Fruit fly (Drosophila melanogaster): Measurements from ENCODE around the gene btsz.
A peak's percentile ranks its signal among the peaks of the same experiment; 100 is the strongest.

Gene btsz

DNA sequence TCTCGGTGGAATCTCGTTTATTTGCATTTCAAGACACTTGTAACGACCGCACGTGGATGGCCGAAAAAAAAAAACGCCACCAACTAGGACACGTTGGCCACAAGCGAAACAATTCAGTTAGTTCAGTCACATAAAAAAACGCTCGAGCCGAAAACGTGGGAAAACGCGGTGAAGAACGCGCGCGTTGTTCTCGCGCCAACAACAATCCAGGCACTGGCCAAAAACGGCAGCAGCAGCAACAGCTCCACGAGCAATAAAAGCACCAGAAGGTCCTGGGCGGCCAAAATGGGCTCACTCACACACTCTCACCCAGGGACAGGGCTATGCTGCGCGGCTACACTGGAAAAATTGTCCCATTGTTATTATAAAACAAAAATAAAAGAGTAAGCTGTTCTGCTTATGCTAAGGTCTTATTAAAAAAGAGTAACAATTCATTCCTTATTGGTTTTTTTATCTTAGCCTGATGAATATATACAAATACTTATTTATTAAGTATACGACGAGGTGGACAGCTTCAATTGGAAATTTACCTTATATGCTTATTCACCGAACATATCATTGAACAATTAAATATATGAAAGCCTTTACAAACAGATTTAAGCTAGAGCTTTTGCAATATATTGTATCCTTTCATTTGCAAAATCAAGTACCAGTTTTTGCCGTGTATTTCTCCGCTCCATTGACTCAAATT is at the start of gene btsz:
btsz (minus strand) TSS at position 215 of the 691 bp plus-strand sequence.
- TF ChIP-seq CG8478 (optimal IDR thresholded peaks at IDR 0.05) (no peak), CTCF (optimal IDR thresholded peaks at IDR 0.05) (no peak)

DNA sequence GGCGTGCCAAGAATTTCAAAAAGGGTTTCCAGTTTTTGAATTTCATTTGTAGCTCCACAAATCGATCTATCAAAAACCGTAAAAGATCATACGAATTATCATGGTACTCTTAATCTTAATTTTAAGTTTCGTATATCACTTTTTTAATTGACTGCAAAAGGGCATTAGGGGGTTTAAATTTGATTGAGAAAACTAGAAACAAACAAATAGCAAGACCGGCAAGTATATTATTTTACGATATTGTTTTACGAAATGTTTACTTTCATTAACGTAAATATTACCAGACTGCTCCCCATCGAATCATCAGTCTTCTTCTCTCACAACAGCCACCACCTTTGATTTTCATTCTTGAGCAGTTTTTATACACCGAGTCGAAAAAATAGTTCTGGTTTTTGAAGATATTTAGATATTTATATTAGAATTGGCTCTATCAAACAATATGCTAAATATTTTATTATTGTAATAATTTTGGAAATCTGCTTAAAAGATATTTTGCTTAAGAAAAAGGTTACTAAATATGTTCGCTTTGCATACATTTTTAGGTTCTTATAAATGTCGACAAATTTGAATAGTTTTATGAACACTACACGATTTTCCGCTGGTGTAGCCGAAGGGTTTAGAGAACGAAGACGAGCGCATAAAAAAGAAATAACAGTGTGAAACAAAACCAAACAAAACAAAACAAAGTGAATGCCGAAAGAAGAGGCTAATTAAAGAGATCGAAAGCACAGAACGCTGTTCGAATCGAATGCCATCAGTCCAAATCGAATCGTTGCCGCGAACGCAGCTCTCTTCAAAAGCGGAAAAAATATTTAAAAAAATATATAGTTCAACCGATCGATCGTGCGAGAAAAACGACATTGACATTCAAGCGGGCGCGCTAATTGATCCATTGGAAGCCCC is 42.9 kb upstream of the btsz start, which contains the start of gene Sdr:
Sdr (plus strand) TSS at position 702 of the 903 bp plus-strand sequence.
- no peak for TF ChIP-seq CTCF (optimal IDR thresholded peaks at IDR 0.05)
- TF ChIP-seq CG8478 (optimal IDR thresholded peaks at IDR 0.05), result no peak

DNA sequence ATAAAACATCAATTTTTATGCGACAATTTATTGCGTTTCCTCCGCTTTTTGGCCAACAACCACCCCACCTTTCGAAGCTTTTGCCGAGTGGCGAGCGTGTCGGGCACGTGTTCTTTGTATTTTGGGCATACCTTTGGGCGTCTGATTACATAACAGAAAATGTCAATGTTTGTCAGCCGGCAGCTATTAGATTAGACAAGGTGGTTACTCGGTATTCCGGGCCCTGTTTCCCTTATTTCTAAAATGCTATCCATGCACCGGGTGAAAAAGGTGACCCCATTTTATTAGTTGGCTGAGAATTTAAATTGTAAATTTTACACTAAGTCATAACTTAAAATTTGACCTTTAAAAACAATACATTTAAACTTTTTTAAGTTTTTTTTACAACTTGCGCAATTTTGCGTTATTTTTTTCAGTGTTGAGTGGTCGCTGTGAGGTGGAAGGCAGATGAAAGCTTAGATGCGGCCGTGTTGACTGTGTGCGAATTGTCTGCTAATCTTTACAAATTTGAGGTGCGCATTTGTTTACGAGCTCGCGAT is 37.2 kb upstream of the btsz start:
- no peak for TF ChIP-seq CG8478 (optimal IDR thresholded peaks at IDR 0.05)
- no peak for TF ChIP-seq CTCF (optimal IDR thresholded peaks at IDR 0.05)

DNA sequence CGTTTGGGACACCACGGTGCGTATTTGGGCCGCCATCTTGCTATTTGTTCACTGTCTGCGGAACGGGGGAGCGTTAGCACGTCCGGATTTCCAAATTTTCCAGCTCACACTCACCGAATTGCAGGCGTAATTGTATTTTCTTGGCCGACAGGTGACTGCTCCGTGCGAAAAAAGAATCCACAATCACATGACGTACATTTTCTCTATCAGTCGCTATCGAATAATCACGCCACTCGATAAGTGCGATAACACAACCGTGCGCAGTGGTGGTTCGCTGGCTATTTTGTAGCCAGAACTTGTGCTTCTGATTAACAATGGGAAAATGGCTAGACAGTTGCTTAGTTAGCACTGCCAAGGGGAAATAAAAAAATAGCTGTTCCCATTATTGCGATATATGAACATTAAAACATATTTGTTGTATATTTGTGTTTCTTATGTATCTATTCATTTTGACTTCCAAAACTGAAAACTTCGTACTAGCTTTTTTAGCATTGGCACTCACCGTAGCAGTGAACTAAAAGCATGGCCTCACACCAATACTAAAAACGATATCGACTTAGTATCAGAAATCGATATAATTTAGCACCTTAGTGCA is 28.6 kb upstream of the btsz start, which contains the start of gene VhaPPA1-1:
VhaPPA1-1 (minus strand) TSS at position 225 of the 595 bp plus-strand sequence.
- no peak for TF ChIP-seq CG8478 (optimal IDR thresholded peaks at IDR 0.05)
- TF ChIP-seq CTCF (optimal IDR thresholded peaks at IDR 0.05), result peak; percentile 7 to 15

DNA sequence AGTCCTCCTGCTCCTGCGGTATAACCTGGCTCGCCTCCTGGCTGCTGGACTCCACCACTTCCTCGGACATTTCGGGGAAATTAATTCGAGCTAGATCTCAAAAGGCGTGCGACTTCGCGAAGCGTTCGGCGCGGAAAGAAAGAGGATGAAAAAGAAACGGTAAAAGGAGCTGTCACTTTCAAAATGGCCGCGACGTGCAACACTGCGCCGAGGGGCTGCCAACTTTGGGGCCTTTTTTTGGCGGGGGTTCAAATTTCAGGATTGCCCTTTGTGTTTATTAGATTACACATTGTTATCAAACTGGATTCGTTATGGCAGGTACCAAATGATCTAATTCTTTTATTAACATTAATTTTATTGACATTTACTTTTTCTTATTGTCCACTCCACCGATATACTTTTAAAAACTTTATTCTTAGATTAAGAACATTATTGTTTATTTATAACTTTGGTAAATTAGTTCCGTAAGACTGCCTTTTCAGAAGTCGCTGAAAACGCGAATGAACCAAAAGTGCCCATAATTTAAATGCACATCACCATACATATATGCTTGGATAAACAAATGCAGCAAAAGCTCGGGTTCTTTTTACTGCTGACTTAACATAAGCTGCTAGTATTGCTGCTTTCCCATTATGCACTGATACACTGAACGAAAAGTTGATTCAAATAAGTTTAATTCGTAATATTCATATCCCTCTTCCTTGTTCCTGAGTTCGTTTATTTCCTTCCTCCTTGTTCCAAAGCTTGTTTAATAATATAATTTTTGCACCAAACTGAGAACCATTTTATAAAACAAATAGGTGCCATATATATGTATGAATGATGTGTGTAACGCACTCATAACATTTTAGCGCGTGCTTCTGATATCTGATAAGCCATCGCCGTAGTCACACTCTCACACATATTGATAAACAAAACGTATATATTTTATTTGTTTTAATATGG is 26.4 kb upstream of the btsz start, which contains the start of gene RpS5b:
RpS5b (minus strand) TSS at position 156 of the 945 bp plus-strand sequence.
- TF ChIP-seq CTCF (optimal IDR thresholded peaks at IDR 0.05) (no peak), CG8478 (optimal IDR thresholded peaks at IDR 0.05) (no peak)

DNA sequence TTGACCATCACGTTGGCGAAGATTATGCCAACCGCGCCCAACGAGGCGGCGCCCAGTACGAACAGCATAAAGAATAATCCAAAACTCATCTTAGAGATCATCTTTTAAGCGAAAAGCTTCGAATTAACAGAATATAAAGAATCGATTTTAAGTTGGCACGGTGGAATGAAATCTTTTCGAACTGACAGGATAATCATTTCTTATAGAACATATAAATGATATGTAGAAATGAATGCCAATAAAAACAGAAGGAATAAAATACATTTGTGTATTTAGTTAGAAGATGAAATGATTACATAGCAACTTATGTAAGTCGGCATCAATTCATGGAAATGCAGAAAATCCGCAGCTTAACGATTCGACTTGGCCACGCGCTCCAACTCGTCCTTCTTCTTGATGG is 24.9 kb upstream of the btsz start, which contains the start of gene VhaPPA1-2:
VhaPPA1-2 (minus strand) TSS at position 101 of the 400 bp plus-strand sequence.
- TF ChIP-seq CTCF (optimal IDR thresholded peaks at IDR 0.05) (no peak), CG8478 (optimal IDR thresholded peaks at IDR 0.05) (no peak)

DNA sequence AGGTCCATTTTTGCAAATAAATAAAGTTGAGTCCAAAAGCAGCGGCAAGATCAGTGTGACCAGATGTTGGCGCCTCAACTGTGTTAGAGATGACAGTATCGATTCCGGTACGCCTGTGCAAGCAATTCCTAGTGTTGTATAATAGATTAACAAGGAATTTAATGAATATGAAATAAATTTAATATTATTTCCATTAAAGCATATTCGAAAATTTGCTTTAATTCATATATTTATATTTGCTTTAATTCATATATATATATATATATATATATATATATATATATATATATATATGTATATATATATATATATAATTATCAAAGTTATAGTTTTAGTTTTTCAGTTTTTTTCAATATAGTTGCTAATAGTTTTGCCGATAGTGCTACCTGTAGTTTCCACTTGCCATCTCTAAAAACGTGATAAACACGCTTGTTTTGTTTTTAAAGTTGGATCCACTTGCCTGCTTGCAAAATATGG is 23.0 kb upstream of the btsz start, which contains the start of the genes Nup93-2 and CG3817:
Nup93-2 (minus strand) TSS at position 93 of the 477 bp plus-strand sequence.
CG3817 (plus strand) TSS at position 460 of the 477 bp plus-strand sequence.
- TF ChIP-seq CTCF (optimal IDR thresholded peaks at IDR 0.05) (no peak), CG8478 (optimal IDR thresholded peaks at IDR 0.05) (no peak)

DNA sequence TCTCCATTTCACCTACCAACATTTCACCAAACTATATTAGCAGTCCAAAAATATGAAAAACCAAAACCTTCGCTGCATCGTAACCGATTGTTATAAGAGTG is 19.3 kb upstream of the btsz start, which contains the start of gene CG14860:
CG14860 (plus strand) TSS at position 2 of the 101 bp plus-strand sequence.
- TF ChIP-seq CG8478 (optimal IDR thresholded peaks at IDR 0.05) (no peak), CTCF (optimal IDR thresholded peaks at IDR 0.05) (no peak)

DNA sequence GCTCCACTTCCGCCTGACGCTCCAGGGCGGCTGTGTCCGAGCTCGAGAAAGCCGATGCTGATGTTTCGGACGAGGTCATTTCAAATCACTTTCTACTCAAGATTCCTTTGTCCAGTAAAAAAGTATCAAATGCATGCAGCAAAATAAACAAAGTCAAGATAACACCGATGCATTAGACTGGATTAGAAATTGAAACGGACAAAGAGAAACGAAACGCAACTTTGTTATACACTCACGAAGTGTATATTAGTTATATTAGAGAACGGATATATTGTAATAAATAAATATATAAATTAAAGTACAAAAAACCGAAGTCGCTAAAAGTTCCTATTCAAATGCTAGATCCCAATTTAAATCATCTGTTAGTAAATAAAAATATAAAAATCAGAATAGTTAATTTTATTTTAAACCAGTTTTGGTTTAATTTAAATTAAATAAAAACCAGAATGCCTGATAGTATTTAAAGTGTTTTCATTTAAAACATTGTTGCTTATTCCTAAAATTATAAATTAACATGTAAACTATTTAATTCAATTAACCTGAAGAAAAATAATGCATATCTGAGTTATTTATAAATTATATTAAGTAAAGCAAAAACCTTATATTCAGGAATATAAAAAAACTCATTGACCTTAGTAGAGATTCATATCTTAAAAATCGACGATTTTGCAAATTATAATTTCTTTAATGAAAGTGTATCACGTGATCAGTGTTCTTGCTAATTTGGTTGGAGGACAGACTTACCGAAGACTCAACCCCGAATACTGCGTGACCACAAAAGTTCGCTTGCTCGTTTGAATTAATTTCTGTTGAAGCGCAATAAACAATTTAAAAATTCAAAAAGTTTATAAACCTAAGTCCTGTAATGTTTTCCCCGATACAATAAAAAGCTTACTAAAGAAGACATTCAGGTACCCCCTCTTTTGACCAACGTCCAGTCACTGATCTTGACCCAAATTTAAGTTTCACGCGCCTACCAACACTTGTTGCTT is 18.8 kb upstream of the btsz start, which contains the start of gene Dph2:
Dph2 (minus strand) TSS at position 164 of the 992 bp plus-strand sequence.
- TF ChIP-seq CTCF (optimal IDR thresholded peaks at IDR 0.05), result peak; percentile 5 to 50
- TF ChIP-seq CG8478 (optimal IDR thresholded peaks at IDR 0.05), result no peak

DNA sequence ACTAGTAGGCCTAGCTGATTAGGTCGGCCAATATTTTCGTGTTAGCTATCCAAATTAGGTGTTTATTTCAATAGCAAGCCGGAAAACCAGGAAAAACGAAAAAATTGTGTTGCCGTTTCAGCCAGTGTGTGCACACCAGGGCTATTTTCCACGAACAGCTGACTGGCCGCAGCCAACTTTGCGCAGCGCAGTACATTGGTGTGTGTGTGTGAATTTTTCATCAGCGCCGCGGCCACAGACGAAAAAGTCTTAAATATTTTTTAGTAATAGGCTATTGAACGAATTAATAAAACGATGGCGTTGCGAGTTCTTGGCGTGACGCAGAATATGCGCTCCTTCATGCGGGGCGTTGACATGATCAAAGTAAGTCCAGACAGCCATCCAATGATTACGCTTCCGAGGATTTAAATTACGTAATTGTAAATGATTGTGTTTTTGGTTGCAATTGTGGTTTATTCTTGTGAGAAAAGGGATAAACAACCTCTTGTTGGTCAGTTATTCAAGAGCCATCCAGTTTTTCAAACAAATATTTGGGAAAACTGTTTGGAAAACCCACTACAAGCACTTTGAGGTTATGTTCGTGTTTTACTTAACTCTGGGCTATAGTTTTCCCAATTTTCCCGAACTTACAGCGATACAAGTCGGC is 14.9 kb upstream of the btsz start, which contains the start of the genes CycC and UQCR-C1:
CycC (minus strand) TSS at position 142 of the 646 bp plus-strand sequence.
UQCR-C1 (plus strand) TSS at position 168 of the 646 bp plus-strand sequence.
- TF ChIP-seq CTCF (optimal IDR thresholded peaks at IDR 0.05), result no peak
- no peak for TF ChIP-seq CG8478 (optimal IDR thresholded peaks at IDR 0.05)

DNA sequence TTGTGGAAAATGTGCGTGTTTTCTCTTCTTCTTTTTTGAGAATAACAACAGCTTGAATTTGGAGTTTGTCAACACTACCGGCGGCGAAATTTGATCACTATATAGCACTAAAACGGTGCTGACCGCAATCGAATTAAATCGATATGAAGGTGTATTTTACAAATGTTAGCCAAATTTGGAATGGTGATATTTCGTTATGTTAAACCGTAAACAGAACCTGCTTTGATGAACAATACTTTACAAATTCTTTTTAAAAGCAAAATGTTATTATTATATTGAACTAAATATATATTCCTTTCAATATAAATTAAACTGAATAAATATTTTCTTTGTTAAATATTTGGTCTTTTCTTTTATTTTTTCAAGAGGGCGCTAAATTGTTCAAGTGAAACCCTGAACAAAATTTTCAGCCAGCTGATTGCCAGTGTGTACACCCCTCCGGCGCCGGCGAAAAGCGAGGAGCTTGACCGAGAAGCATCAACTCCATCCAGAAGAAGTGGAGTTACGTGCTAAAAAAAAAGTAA is 10.8 kb upstream of the btsz start, which contains the start of the genes Rrp6, CG33331 and CG33332:
Rrp6 (minus strand) TSS at position 236 of the 524 bp plus-strand sequence.
CG33331 (plus strand) TSS at position 446 of the 524 bp plus-strand sequence.
CG33332 (plus strand) TSS at position 446 of the 524 bp plus-strand sequence.
- no peak for TF ChIP-seq CG8478 (optimal IDR thresholded peaks at IDR 0.05)
- no peak for TF ChIP-seq CTCF (optimal IDR thresholded peaks at IDR 0.05)
